Fruit fly (Drosophila melanogaster): ENCODE measurements around the gene CG44574.
A peak's percentile ranks its signal among the peaks of the same experiment; 100 is the strongest.

The CG44574 gene

dm6 chr2L:5881181-5881580 lies 2.4 kb upstream of the CG44574 start:
- no peak for TF ChIP-seq CG10348 (GFP tag; IDR thresholded peaks at IDR 0.05)
- TF ChIP-seq CG14655 (GFP tag; optimal IDR thresholded peaks at IDR 0.05), result peak; percentile 60
- TF ChIP-seq CG32121 (GFP tag; IDR thresholded peaks at IDR 0.05), result peak; percentile 35; the same call in 1 of the 2 replicates
- TF ChIP-seq gl (tag; optimal IDR thresholded peaks at IDR 0.05), result no peak
- TF ChIP-seq CG13204 (GFP tag; optimal IDR thresholded peaks at IDR 0.05), result no peak
- no peak; the same call in 1 of the 3 replicates for TF ChIP-seq fd96Ca (GFP tag; IDR thresholded peaks at IDR 0.05)
- no peak for TF ChIP-seq CG15710 (tag; optimal IDR thresholded peaks at IDR 0.05)
- TF ChIP-seq CG8301 (tag; optimal IDR thresholded peaks at IDR 0.05), result peak; percentile 25
- no peak; the same call in 1 of the 2 replicates for TF ChIP-seq CG12605 (GFP tag; IDR thresholded peaks at IDR 0.05)
- TF ChIP-seq CG17806 (tag; optimal IDR thresholded peaks at IDR 0.05), result no peak
- TF ChIP-seq Ets98B (GFP tag; IDR thresholded peaks at IDR 0.05), result peak; percentile 37
- TF ChIP-seq CG4496 (GFP tag; IDR thresholded peaks at IDR 0.05), result peak; percentile 26; the same call in 1 of the 3 replicates
- TF ChIP-seq CG34367 (tag; optimal IDR thresholded peaks at IDR 0.05), result no peak
- no peak for TF ChIP-seq CG8159 (tag; optimal IDR thresholded peaks at IDR 0.05)
- no peak for TF ChIP-seq EcR (GFP tag; optimal IDR thresholded peaks at IDR 0.05)
- no peak for TF ChIP-seq Snoo (tag; optimal IDR thresholded peaks at IDR 0.05)
- peak; percentile 38 for TF ChIP-seq Pif1A (GFP tag; optimal IDR thresholded peaks at IDR 0.05)
- no peak for TF ChIP-seq rn (GFP tag; IDR thresholded peaks at IDR 0.05)
- TF ChIP-seq Pif1B (GFP tag; optimal IDR thresholded peaks at IDR 0.05), result no peak
- TF ChIP-seq CG9948 (tag; optimal IDR thresholded peaks at IDR 0.05), result peak; percentile 9
- TF ChIP-seq D1 (tag; optimal IDR thresholded peaks at IDR 0.05), result no peak

DNA sequence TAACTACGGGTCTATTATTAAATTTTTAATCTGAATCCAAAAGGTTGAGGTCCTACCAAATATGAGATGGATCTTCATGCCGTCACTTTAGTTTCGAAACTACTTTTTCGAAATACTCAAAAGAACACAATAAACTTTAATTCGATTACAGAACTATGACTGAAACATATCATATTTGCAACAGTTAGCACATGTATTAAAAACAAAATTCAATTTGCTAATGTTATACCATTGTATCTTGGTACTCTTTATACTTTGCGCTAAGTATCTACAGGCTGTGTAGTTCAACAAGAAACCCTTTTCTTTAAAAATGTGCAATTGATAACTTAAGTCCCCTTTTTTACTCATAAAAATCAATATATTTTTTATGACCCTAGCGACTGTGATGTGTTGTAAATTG lies 1.1 kb downstream of the CG44574 start, which contains the start of the genes Sfp26Ac and CG43185:
Gene Sfp26Ac (minus strand): TSS at position 101 of the 400 bp plus-strand sequence.
Gene CG43185 (plus strand): TSS at position 215 of the 400 bp plus-strand sequence.
- TF ChIP-seq CG8159 (tag; optimal IDR thresholded peaks at IDR 0.05), result no peak
- TF ChIP-seq CG4496 (GFP tag; IDR thresholded peaks at IDR 0.05), result no peak
- no peak for TF ChIP-seq gl (tag; optimal IDR thresholded peaks at IDR 0.05)
- no peak for TF ChIP-seq CG10348 (GFP tag; IDR thresholded peaks at IDR 0.05)
- no peak for TF ChIP-seq CG8301 (tag; optimal IDR thresholded peaks at IDR 0.05)

DNA sequence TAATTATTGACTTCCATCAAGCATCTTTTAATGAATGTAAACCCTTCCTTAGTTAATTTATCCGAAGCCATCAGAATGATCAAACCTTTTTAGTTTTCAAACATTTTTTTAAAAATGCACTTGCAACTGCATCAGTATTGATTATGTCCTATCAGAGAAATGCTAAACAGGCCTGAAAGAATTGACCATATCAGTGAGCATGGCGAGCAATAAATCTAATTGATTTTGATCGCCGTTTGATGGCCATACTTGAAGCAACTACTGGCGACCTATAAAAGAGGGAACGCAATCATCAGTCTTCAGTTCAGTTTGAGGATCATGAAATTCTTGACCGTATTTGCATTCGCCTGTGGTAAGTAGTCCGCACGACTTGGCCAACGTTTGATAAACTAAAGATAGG lies 2.2 kb downstream of the CG44574 start, which contains the start of gene CG9029:
Gene CG9029 (plus strand): TSS at position 301 of the 400 bp plus-strand sequence.
- TF ChIP-seq CG8301 (tag; optimal IDR thresholded peaks at IDR 0.05), result no peak
- TF ChIP-seq CG10348 (GFP tag; IDR thresholded peaks at IDR 0.05), result no peak

DNA sequence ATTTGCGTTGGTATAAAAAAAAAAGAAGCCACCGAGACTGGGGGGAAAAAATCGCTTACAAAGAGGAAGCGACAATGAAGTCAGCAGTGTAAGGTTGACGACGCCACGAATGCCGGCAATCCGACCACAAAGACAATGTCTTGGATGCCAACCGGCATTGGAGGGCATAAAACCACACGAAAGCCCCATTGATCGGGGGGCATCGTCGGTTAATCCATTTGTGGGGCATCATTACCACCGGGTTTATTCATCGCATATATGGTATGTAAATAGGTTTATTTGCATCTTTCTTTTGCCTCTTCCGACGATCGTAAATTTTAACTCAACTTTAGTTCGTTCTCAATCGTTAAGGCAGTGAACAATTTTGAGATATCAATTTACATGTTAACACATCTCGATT lies 3.4 kb downstream of the CG44574 start:
- no peak for TF ChIP-seq CG10348 (GFP tag; IDR thresholded peaks at IDR 0.05)
- peak; percentile 33 for TF ChIP-seq EcR (GFP tag; optimal IDR thresholded peaks at IDR 0.05)

DNA sequence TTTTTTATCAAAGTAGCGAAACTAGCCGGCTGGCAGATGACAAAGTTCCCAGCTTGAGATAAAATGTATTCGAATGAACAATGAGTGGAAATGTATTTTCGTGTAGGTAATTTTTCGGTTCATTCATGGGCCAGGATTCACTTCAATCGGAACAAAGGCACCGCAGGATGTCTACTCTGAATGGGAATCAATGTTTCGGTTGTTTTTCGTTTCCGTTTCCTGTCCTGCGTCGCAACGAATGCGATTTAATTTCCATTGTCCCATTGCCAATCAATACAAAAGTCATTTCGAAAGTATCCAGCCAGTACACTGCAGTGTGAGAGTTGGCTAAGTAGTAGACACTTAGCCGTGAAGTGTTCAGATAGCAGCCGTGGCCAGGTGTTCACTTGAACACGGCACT lies 7.0 kb downstream of the CG44574 start:
- TF ChIP-seq CG32121 (GFP tag; IDR thresholded peaks at IDR 0.05) (no peak), CG13204 (GFP tag; optimal IDR thresholded peaks at IDR 0.05) (no peak), Pif1B (GFP tag; optimal IDR thresholded peaks at IDR 0.05) (no peak), EcR (GFP tag; optimal IDR thresholded peaks at IDR 0.05) (no peak), Ets98B (GFP tag; IDR thresholded peaks at IDR 0.05) (no peak), D1 (tag; optimal IDR thresholded peaks at IDR 0.05) (no peak), CG15710 (tag; optimal IDR thresholded peaks at IDR 0.05) (no peak), CG34367 (tag; optimal IDR thresholded peaks at IDR 0.05) (no peak), CG10348 (GFP tag; IDR thresholded peaks at IDR 0.05) (no peak), rn (GFP tag; IDR thresholded peaks at IDR 0.05) (no peak), CG14655 (GFP tag; optimal IDR thresholded peaks at IDR 0.05) (no peak), CG8301 (tag; optimal IDR thresholded peaks at IDR 0.05) (no peak), CG4496 (GFP tag; IDR thresholded peaks at IDR 0.05) (no peak), fd96Ca (GFP tag; IDR thresholded peaks at IDR 0.05) (no peak), Pif1A (GFP tag; optimal IDR thresholded peaks at IDR 0.05) (no peak), CG12605 (GFP tag; IDR thresholded peaks at IDR 0.05) (no peak), CG8159 (tag; optimal IDR thresholded peaks at IDR 0.05) (no peak), CG17806 (tag; optimal IDR thresholded peaks at IDR 0.05) (no peak)

DNA sequence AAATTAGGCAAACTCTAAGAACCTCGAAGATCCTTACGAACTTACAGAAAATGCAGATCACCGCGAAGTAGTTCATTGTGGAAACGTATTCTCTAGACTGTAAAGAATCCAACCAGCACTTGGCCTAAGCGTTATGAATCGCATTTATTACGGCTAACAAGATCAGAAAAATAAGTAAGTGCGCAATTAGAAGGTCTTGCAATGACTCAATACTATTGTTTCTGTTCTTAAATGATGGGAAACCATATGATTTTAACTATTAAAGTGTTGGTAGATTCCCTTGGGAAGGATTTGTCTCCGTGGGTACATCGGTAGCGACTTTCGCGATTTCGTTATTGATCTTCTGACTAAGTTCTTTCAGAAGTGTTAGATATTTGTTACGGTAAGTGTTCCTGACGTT lies 9.2 kb downstream of the CG44574 start, which contains the start of gene Acp26Ab:
Gene Acp26Ab (minus strand): TSS at position 101 of the 400 bp plus-strand sequence.
- TF ChIP-seq CG13204 (GFP tag; optimal IDR thresholded peaks at IDR 0.05) (no peak), CG4496 (GFP tag; IDR thresholded peaks at IDR 0.05) (no peak), rn (GFP tag; IDR thresholded peaks at IDR 0.05) (no peak), CG10348 (GFP tag; IDR thresholded peaks at IDR 0.05) (no peak), CG9948 (tag; optimal IDR thresholded peaks at IDR 0.05) (no peak), CG8159 (tag; optimal IDR thresholded peaks at IDR 0.05) (no peak), fd96Ca (GFP tag; IDR thresholded peaks at IDR 0.05) (no peak), CG14655 (GFP tag; optimal IDR thresholded peaks at IDR 0.05) (no peak), D1 (tag; optimal IDR thresholded peaks at IDR 0.05) (no peak), Pif1B (GFP tag; optimal IDR thresholded peaks at IDR 0.05) (no peak), CG12605 (GFP tag; IDR thresholded peaks at IDR 0.05) (no peak), CG15710 (tag; optimal IDR thresholded peaks at IDR 0.05) (no peak), Pif1A (GFP tag; optimal IDR thresholded peaks at IDR 0.05) (no peak), EcR (GFP tag; optimal IDR thresholded peaks at IDR 0.05) (no peak), CG32121 (GFP tag; IDR thresholded peaks at IDR 0.05) (no peak), Snoo (tag; optimal IDR thresholded peaks at IDR 0.05) (no peak), Ets98B (GFP tag; IDR thresholded peaks at IDR 0.05) (no peak), CG17806 (tag; optimal IDR thresholded peaks at IDR 0.05) (no peak), gl (tag; optimal IDR thresholded peaks at IDR 0.05) (no peak)

DNA sequence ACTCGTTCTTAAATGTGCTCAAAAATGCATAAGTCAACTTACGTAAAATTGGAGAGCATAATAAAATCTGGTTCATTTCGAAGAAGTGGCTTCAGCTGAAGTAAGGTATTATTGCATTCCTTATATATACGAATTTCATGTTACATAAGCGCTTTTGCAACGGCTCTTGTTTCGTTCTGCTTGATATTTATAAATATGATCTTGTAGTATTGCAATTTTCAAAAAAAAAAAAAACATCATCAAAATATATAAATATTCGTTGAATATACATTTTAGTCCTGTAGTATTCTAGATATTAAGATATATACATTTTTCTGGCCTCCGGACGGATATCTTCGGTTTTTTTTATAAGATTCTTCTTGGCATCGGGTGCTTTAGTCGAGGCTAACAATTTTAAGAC lies 10.3 kb downstream of the CG44574 start, which contains the start of gene Acp26Aa:
Gene Acp26Aa (minus strand): TSS at position 101 of the 400 bp plus-strand sequence.
- TF ChIP-seq D1 (tag; optimal IDR thresholded peaks at IDR 0.05) (no peak), CG17806 (tag; optimal IDR thresholded peaks at IDR 0.05) (no peak), CG15710 (tag; optimal IDR thresholded peaks at IDR 0.05) (no peak), CG9948 (tag; optimal IDR thresholded peaks at IDR 0.05) (no peak), Snoo (tag; optimal IDR thresholded peaks at IDR 0.05) (no peak), CG4496 (GFP tag; IDR thresholded peaks at IDR 0.05) (no peak), CG10348 (GFP tag; IDR thresholded peaks at IDR 0.05) (no peak), Ets98B (GFP tag; IDR thresholded peaks at IDR 0.05) (no peak), CG32121 (GFP tag; IDR thresholded peaks at IDR 0.05) (no peak)

All from whole organism, pupa.